Worm (Caenorhabditis elegans) whole organism, L1 larva: ENCODE measurements around the gene ZK550.2.

Source experiments
- C16A3.4 ChIP-seq: fragments of 150-350 bp; optimal IDR thresholded peaks from 2 replicates; lab custom pipeline; 2014; ENCODE audit warnings: missing biosample characterization, missing genetic modification characterization
- ama-1 ChIP-seq: fragments of 150-350 bp; optimal IDR thresholded peaks from 2 replicates; lab custom pipeline; 2014
- fkh-4 ChIP-seq: sonication (generic microtip); optimal IDR thresholded peaks from 2 replicates; lab custom pipeline; 2016; ENCODE audit warnings: missing compliant biosample characterization, missing genetic modification characterization, borderline replicate concordance
- hlh-4 ChIP-seq: sonication (generic microtip); optimal IDR thresholded peaks from 2 replicates; lab custom pipeline; 2016; ENCODE audit warnings: mild to moderate bottlenecking, missing genetic modification characterization, missing compliant biosample characterization
- lin-35 ChIP-seq, 2 experiments: fragments of 150-350 bp; optimal IDR thresholded peaks; 2 replicates each; lab custom pipeline; 2014; ENCODE audit warnings: missing biosample characterization in 2 of 2, missing genetic modification characterization in 2 of 2, missing genetic modification reagents in 2 of 2
- lir-3 ChIP-seq: sonication (generic microtip); optimal IDR thresholded peaks from 2 replicates; lab custom pipeline; 2016; ENCODE audit warnings: mild to moderate bottlenecking, missing genetic modification characterization, moderate library complexity, missing compliant biosample characterization; ENCODE audit not compliant: poor library complexity
- mdl-1 ChIP-seq, 2 experiments: fragments of 150-350 bp; optimal IDR thresholded peaks; 2 replicates each; lab custom pipeline; 2014 to 2017; ENCODE audit warnings: missing biosample characterization in 2 of 2, missing genetic modification characterization in 2 of 2, inconsistent platforms in 1 of 2
- nhr-237 ChIP-seq: fragments of 150-350 bp; optimal IDR thresholded peaks from 2 replicates; lab custom pipeline; 2014; ENCODE audit warnings: missing biosample characterization, missing genetic modification characterization
- pqm-1 ChIP-seq: sonication (generic microtip); optimal IDR thresholded peaks from 3 replicates; lab custom pipeline; 2017; ENCODE audit warnings: missing biosample characterization, missing genetic modification characterization
- unc-86 ChIP-seq: sonication (generic microtip); optimal IDR thresholded peaks from 2 replicates; lab custom pipeline; 2016; ENCODE audit warnings: missing genetic modification characterization, missing compliant biosample characterization
- unc-98 ChIP-seq: fragments of 200-800 bp; sonication (Bioruptor generic); IDR thresholded peaks from 2 replicates; pipeline ENCODE4 v1.3.6; 2022; ENCODE audit warnings: missing genetic modification characterization, missing compliant biosample characterization
- ztf-4 ChIP-seq: fragments of 150-350 bp; optimal IDR thresholded peaks from 2 replicates; lab custom pipeline; 2014; ENCODE audit warnings: missing biosample characterization, missing genetic modification characterization

DNA sequence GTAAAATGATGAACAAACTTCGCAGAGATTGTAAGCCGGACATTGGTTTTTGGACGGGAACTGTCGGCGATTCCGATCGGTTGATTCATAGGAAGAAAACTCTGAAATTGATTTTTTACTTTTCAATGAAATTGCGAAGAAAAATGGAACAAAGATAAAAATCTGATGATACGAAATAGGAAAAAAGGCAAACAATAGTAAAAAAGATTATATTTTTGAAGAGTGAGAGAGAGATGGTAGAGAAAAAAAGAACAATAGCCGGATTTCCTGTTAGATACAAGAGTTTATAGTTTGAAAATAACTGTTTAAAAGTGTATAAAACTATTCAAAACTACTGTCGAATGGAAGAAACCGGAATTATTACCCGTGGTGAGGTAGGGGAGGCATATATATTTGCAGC is 38.7 kb downstream of the ZK550.2 start, which contains the start of gene nra-1:
- TF ChIP-seq lir-3 (tag; lab: Kevin White, UChicago), result no peak
- no peak for TF ChIP-seq ama-1
- TF ChIP-seq mdl-1 (tag; optimal IDR thresholded peaks at IDR 0.05; lab: Kevin White, UChicago), result no peak
- TF ChIP-seq hlh-4 (tag; lab: Kevin White, UChicago), result no peak
- TF ChIP-seq nhr-237 (tag; lab: Kevin White, UChicago), result no peak
- TF ChIP-seq fkh-4 (tag; lab: Kevin White, UChicago), result no peak
- no peak for TF ChIP-seq pqm-1 (tag; lab: Kevin White, UChicago)
- no peak for TF ChIP-seq C16A3.4 (tag; lab: Kevin White, UChicago)
- TF ChIP-seq unc-86 (tag; lab: Kevin White, UChicago), result no peak
- TF ChIP-seq ztf-4 (tag; lab: Kevin White, UChicago), result no peak
- no peak for TF ChIP-seq lin-35 (GFP tag; optimal IDR thresholded peaks at IDR 0.05; lab: Kevin White, UChicago)
- no peak for TF ChIP-seq unc-98 (GFP tag; lab: Robert Waterston, UW)
